Fruit fly (Drosophila melanogaster) whole organism, embryonic: ENCODE measurements around the gene lectin-28C.

ENCODE experiments used
- Antp ChIP-seq: fragments of 200-800 bp; sonication (Bioruptor generic); optimal IDR thresholded peaks from 3 replicates; lab custom pipeline; 2016; ENCODE audit warnings: missing biosample characterization, missing genetic modification characterization
- CG10274 ChIP-seq: fragments of 200-800 bp; sonication (Bioruptor generic); optimal IDR thresholded peaks from 3 replicates; lab custom pipeline; 2017; ENCODE audit warnings: missing biosample characterization, mild to moderate bottlenecking, missing genetic modification characterization
- CG10543 ChIP-seq: fragments of 200-800 bp; sonication (Bioruptor generic); optimal IDR thresholded peaks from 3 replicates; lab custom pipeline; 2017; ENCODE audit warnings: missing biosample characterization, mild to moderate bottlenecking, missing genetic modification characterization, moderate library complexity
- CG12219 ChIP-seq: fragments of 200-800 bp; sonication (Bioruptor generic); optimal IDR thresholded peaks from 3 replicates; lab custom pipeline; 2018; ENCODE audit warnings: missing biosample characterization, mild to moderate bottlenecking, missing genetic modification characterization
- CG12744 ChIP-seq: fragments of 200-800 bp; sonication (Bioruptor generic); optimal IDR thresholded peaks from 2 replicates; lab custom pipeline; 2016; ENCODE audit warnings: missing biosample characterization, missing genetic modification characterization
- CG13287 ChIP-seq: fragments of 200-800 bp; sonication (Bioruptor generic); IDR thresholded peaks from 2 replicates; pipeline ENCODE4 v1.3.6; 2022; ENCODE audit warnings: missing biosample characterization, missing genetic modification characterization; ENCODE audit not compliant: partially characterized antibody
- CG13894 ChIP-seq: fragments of 200-800 bp; sonication (Bioruptor generic); optimal IDR thresholded peaks from 3 replicates; lab custom pipeline; 2018; ENCODE audit warnings: missing biosample characterization, mild to moderate bottlenecking, missing genetic modification characterization, moderate library complexity
- CG15479 ChIP-seq: fragments of 200-800 bp; sonication (Bioruptor generic); optimal IDR thresholded peaks from 3 replicates; lab custom pipeline; 2019; ENCODE audit warnings: missing biosample characterization, mild to moderate bottlenecking, missing genetic modification characterization, moderate library complexity
- CG1792 ChIP-seq: fragments of 200-800 bp; sonication (Bioruptor generic); optimal IDR thresholded peaks from 2 replicates; lab custom pipeline; 2016; ENCODE audit warnings: missing biosample characterization, missing genetic modification characterization
- CG1832 ChIP-seq: fragments of 200-800 bp; sonication (Bioruptor generic); optimal IDR thresholded peaks from 2 replicates; lab custom pipeline; 2017; ENCODE audit warnings: missing biosample characterization, mild to moderate bottlenecking, missing genetic modification characterization, inconsistent platforms
- CG30403 ChIP-seq: fragments of 200-800 bp; sonication (Bioruptor generic); optimal IDR thresholded peaks from 3 replicates; lab custom pipeline; 2016; ENCODE audit warnings: missing biosample characterization, missing genetic modification characterization
- CG5245 ChIP-seq: fragments of 200-800 bp; sonication (Bioruptor generic); optimal IDR thresholded peaks from 3 replicates; lab custom pipeline; 2016; ENCODE audit warnings: missing biosample characterization, missing genetic modification characterization
- CG6689 ChIP-seq: fragments of 200-800 bp; sonication (Bioruptor generic); IDR thresholded peaks from 2 replicates; pipeline ENCODE4 v1.3.6; 2022; ENCODE audit warnings: missing biosample characterization, missing genetic modification characterization
- D19B ChIP-seq: fragments of 200-800 bp; sonication (Bioruptor generic); optimal IDR thresholded peaks from 2 replicates; lab custom pipeline; 2017; ENCODE audit warnings: missing biosample characterization, mild to moderate bottlenecking, missing genetic modification characterization
- Dll ChIP-seq: fragments of 200-800 bp; sonication (Bioruptor generic); IDR thresholded peaks from 4 replicates; pipeline ENCODE4 v1.3.6; 2022; ENCODE audit warnings: missing biosample characterization, missing genetic modification characterization; ENCODE audit not compliant: partially characterized antibody
- Drgx ChIP-seq: fragments of 200-800 bp; sonication (Bioruptor generic); IDR thresholded peaks from 2 replicates; pipeline ENCODE4 v1.3.6; 2022; ENCODE audit warnings: missing biosample characterization, missing genetic modification characterization
- ERR ChIP-seq: fragments of 200-800 bp; sonication (Bioruptor generic); optimal IDR thresholded peaks from 2 replicates; lab custom pipeline; 2016; ENCODE audit warnings: missing biosample characterization, missing genetic modification characterization
- H15 ChIP-seq: fragments of 200-800 bp; sonication (Bioruptor generic); IDR thresholded peaks from 3 replicates; pipeline ENCODE4 v1.3.6; 2022; ENCODE audit warnings: missing biosample characterization, missing genetic modification characterization
- Hsf ChIP-seq: fragments of 200-800 bp; sonication (Bioruptor generic); optimal IDR thresholded peaks from 3 replicates; lab custom pipeline; 2016; ENCODE audit warnings: missing biosample characterization, missing genetic modification characterization
- Jarid2 ChIP-seq: fragments of 200-800 bp; sonication (Bioruptor generic); optimal IDR thresholded peaks from 3 replicates; lab custom pipeline; 2017; ENCODE audit warnings: mild to moderate bottlenecking, missing biosample characterization, missing genetic modification reagents, missing genetic modification characterization
- Lpt ChIP-seq: fragments of >200 bp; optimal IDR thresholded peaks from 2 replicates; lab custom pipeline; 2018; ENCODE audit warnings: missing biosample characterization, missing genetic modification characterization
- Pdp1 ChIP-seq, 2 experiments: fragments of 200-800 bp; sonication (Bioruptor generic); optimal IDR thresholded peaks; 3 replicates each; lab custom pipeline; 2016; ENCODE audit warnings: missing biosample characterization in 2 of 2, missing genetic modification characterization in 2 of 2, mild to moderate bottlenecking in 1 of 2, moderate library complexity in 1 of 2
- Trl ChIP-seq, 3 experiments: fragments of >200 bp in 2 of 3; fragments of 200-800 bp in 1 of 3; sonication (Bioruptor generic) in 1 of 3; optimal IDR thresholded peaks; 2 replicates in 1 of 3; 3 replicates in 2 of 3; lab custom pipeline; 2016 to 2017; ENCODE audit warnings: missing biosample characterization in 1 of 3, missing genetic modification characterization in 1 of 3
- abd-A ChIP-seq: fragments of 200-800 bp; sonication (Bioruptor generic); optimal IDR thresholded peaks from 3 replicates; lab custom pipeline; 2019; ENCODE audit warnings: missing biosample characterization, mild to moderate bottlenecking, missing genetic modification characterization, moderate library complexity
- bsh ChIP-seq, 2 experiments: fragments of 200-800 bp; sonication (Bioruptor generic); optimal IDR thresholded peaks; 2 replicates each; lab custom pipeline; 2017 to 2018; ENCODE audit warnings: mild to moderate bottlenecking in 2 of 2, missing biosample characterization in 2 of 2, missing genetic modification characterization in 2 of 2, moderate library complexity in 1 of 2
- chinmo ChIP-seq: fragments of 200-800 bp; sonication (Bioruptor generic); IDR thresholded peaks from 4 replicates; pipeline ENCODE4 v1.3.6; 2022; ENCODE audit warnings: missing biosample characterization, missing genetic modification characterization; ENCODE audit not compliant: partially characterized antibody
- dmrt99B ChIP-seq: fragments of 200-800 bp; sonication (Bioruptor generic); optimal IDR thresholded peaks from 2 replicates; lab custom pipeline; 2018; ENCODE audit warnings: missing biosample characterization, mild to moderate bottlenecking, missing genetic modification characterization, moderate library complexity
- lbe ChIP-seq: fragments of 200-800 bp; sonication (Bioruptor generic); optimal IDR thresholded peaks from 2 replicates; lab custom pipeline; 2016; ENCODE audit warnings: missing biosample characterization, mild to moderate bottlenecking, missing genetic modification characterization
- nom ChIP-seq: fragments of 200-800 bp; sonication (Bioruptor generic); optimal IDR thresholded peaks from 2 replicates; lab custom pipeline; 2017; ENCODE audit warnings: missing biosample characterization, missing genetic modification characterization, mild to moderate bottlenecking, moderate library complexity, missing genetic modification reagents
- otp ChIP-seq: fragments of 200-800 bp; sonication (Bioruptor generic); IDR thresholded peaks from 3 replicates; pipeline ENCODE4, ENCODE4 v1.3.6; 2022; ENCODE audit warnings: missing biosample characterization, missing genetic modification characterization
- pzg ChIP-seq: fragments of 200-800 bp; sonication (Bioruptor generic); optimal IDR thresholded peaks from 3 replicates; lab custom pipeline; 2018; ENCODE audit warnings: missing biosample characterization, mild to moderate bottlenecking, missing genetic modification characterization, moderate library complexity
- repo ChIP-seq: fragments of 200-800 bp; sonication (Bioruptor generic); optimal IDR thresholded peaks from 2 replicates; lab custom pipeline; 2016; ENCODE audit warnings: missing biosample characterization, missing genetic modification characterization
- sd ChIP-seq: fragments of 200-800 bp; sonication (Bioruptor generic); optimal IDR thresholded peaks from 3 replicates; lab custom pipeline; 2018; ENCODE audit warnings: missing biosample characterization, mild to moderate bottlenecking, missing genetic modification characterization, moderate library complexity
- stwl ChIP-seq: fragments of 200-800 bp; sonication (Bioruptor generic); optimal IDR thresholded peaks from 3 replicates; lab custom pipeline; 2018; ENCODE audit warnings: missing biosample characterization, mild to moderate bottlenecking, missing genetic modification characterization, moderate library complexity
- trh ChIP-seq: fragments of 200-800 bp; sonication (Bioruptor generic); optimal IDR thresholded peaks from 2 replicates; lab custom pipeline; 2016; ENCODE audit warnings: missing biosample characterization, missing genetic modification characterization

The lectin-28C gene

dm6 chr2L:7876520-7877232 is 19.8 kb downstream of the lectin-28C start (continued):
- TF ChIP-seq D19B (GFP tag; lab: Kevin White, UChicago) = no peak
- TF ChIP-seq pzg (GFP tag; lab: Kevin White, UChicago) = no peak
- TF ChIP-seq Pdp1 (GFP tag; optimal IDR thresholded peaks at IDR 0.05; lab: Kevin White, UChicago) = peak in 1 of 2 experiments; percentile 77
- no peak for TF ChIP-seq CG1832
- no peak for TF ChIP-seq CG1792 (GFP tag; lab: Kevin White, UChicago)
- TF ChIP-seq repo (GFP tag; lab: Kevin White, UChicago) = no peak

dm6 chr2L:7878372-7878771 is 21.5 kb downstream of the lectin-28C start:
- TF ChIP-seq H15 (GFP tag; lab: Robert Waterston, UW) (no peak), otp (GFP tag; lab: Robert Waterston, UW) (no peak), ERR (no peak), CG5245 (no peak), CG12744 (GFP tag; lab: Kevin White, UChicago) (no peak), CG30403 (GFP tag; lab: Kevin White, UChicago) (no peak)

- TF ChIP-seq Antp (no peak), Lpt (GFP tag; lab: Kevin White, UChicago) (no peak), bsh (GFP tag; optimal IDR thresholded peaks at IDR 0.05; lab: Kevin White, UChicago) (peak in 1 of 2 experiments; percentile 67), CG15479 (GFP tag; lab: Kevin White, UChicago) (no peak), chinmo (GFP tag; lab: Robert Waterston, UW) (peak; percentile 76; the same call in 1 of the 4 replicates), nom (GFP tag; lab: Kevin White, UChicago) (peak; percentile 96), sd (tag; lab: Kevin White, UChicago) (peak; percentile 67), trh (no peak), CG13287 (GFP tag; lab: Robert Waterston, UW) (peak; percentile 28; the same call in 1 of the 2 replicates), CG6689 (GFP tag; lab: Robert Waterston, UW) (no peak), lbe (GFP tag; lab: Kevin White, UChicago) (peak; percentile 16), CG12219 (GFP tag; lab: Kevin White, UChicago) (no peak), abd-A (tag; lab: Kevin White, UChicago) (peak; percentile 38), Dll (GFP tag; lab: Robert Waterston, UW) (no peak), CG10274 (GFP tag; lab: Kevin White, UChicago) (no peak), Hsf (GFP tag; lab: Kevin White, UChicago) (no peak), stwl (tag; lab: Kevin White, UChicago) (no peak), Jarid2 (GFP tag; lab: Kevin White, UChicago) (peak; percentile 30), CG10543 (GFP tag; lab: Kevin White, UChicago) (peak; percentile 22), dmrt99B (no peak), CG12744 (GFP tag; lab: Kevin White, UChicago) (no peak), CG13894 (peak; percentile 47), Trl (optimal IDR thresholded peaks at IDR 0.05; lab: Kevin White, UChicago) (peak; percentile 21 to 49), Trl (GFP tag; optimal IDR thresholded peaks at IDR 0.05; lab: Kevin White, UChicago) (no peak), Drgx (GFP tag; lab: Robert Waterston, UW) (peak; percentile 64)
Measured at dm6 chr2L:7879292-7879894, 22.5 kb downstream of the lectin-28C start, which contains the start of gene spz3. spz3 (minus strand) TSS chr2L:7879552.
